Fruit fly (Drosophila melanogaster) Kc167 (cell line): ENCODE data around the gene CG33644.

Experiments used
- insv ChIP-seq: fragments of >200 bp; optimal IDR thresholded peaks from 3 replicates; lab custom pipeline; 2018; ENCODE audit warnings: missing external identifiers
- psq ChIP-seq: fragments of >200 bp; optimal IDR thresholded peaks from 2 replicates; lab custom pipeline; 2017; ENCODE audit warnings: missing external identifiers

DNA sequence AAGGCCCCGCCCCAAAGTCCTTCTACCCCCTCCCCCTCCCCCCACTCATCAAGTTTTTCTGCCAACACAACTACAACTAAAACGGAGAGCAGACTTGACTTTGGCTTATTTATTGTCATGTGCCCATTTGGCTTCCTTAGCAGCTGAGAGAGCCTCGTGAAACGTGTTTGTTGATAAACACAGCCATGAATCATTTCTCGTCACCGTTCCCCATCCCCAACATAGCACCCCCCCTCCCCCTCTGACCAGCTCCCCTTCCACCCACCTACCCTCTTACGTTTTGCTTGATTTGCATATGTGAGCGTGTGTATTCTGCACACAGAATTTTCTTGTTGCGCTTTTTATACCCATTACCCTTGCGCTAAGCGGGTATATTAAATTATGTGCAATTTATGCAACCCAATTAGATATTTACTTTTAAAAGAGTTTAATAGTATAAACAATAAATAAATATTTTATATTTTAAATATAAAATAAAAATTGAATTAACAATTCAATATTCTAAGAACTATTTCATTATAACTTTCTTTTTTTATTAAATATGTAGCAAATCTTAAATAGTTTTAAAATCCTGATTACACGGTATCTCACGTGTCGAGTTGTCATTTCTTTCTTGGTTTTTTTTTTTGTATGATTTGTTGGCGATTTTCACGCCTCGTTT lies 40.0 kb downstream of the CG33644 start:
- TF ChIP-seq insv (lab: Kevin White, UChicago) (no peak), psq (lab: Kevin White, UChicago) (no peak)
